Worm (Caenorhabditis elegans) whole organism, L4/young adult: ENCODE measurements around the gene srw-41.
"Not testable (repeated sequence)": the region's sequence is repeated elsewhere in the genome, so short reads cannot be mapped to it uniquely, and the experiment has no call there.

Experiments used
- W03F9.2 ChIP-seq: fragments of 150-350 bp; optimal IDR thresholded peaks from 2 replicates; lab custom pipeline; 2014; ENCODE audit warnings: missing biosample characterization, missing genetic modification characterization
- him-1 ChIP-seq: sonication (generic microtip); optimal IDR thresholded peaks from 2 replicates; lab custom pipeline; 2016; ENCODE audit warnings: missing genotype, missing genetic modification reagents, missing genetic modification characterization, missing compliant biosample characterization

DNA sequence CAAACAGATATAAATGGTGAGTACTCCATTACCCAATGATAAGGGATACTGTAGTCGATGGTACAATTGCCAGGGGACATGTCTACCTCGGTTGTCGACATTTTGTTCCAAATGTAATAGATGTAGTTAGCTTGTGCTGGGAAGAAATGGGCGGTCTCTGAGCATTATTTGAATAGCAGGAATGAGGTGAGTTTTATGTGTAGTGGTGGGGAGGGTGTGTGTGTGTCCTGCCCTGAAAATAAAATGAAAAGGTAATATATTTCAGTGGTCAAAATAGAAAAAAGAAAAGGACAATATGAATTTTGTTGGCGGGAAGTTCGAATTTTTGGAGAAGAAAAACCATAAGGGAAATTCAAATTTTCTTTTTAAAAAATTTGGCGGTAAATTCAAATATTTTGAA, 36.5 kb upstream of the srw-41 start, which contains the start of gene Y70C5B.2:
- not testable (repeated sequence) for TF ChIP-seq him-1, W03F9.2 (tag; lab: Kevin White, UChicago)
